Fruit fly (Drosophila melanogaster): ENCODE data around the gene CG31441.

The CG31441 gene

dm6 chr3R:11219883-11220282, 16.2 kb upstream of the CG31441 start, which contains the start of gene CG6689 (continued):
- TF ChIP-seq Spps (tag; optimal IDR thresholded peaks at IDR 0.05) = no peak
- peak; percentile 31 for TF ChIP-seq CG7987 (GFP tag; optimal IDR thresholded peaks at IDR 0.05)
- TF ChIP-seq Myb (GFP tag; optimal IDR thresholded peaks at IDR 0.05) = peak; percentile 86
- no peak for TF ChIP-seq run (tag; optimal IDR thresholded peaks at IDR 0.05)
- TF ChIP-seq Dek (tag; optimal IDR thresholded peaks at IDR 0.05) = peak; percentile 28
- peak; percentile 100 for TF ChIP-seq CG6689 (GFP tag; IDR thresholded peaks at IDR 0.05)
- peak; percentile 59 for TF ChIP-seq YL-1 (GFP tag; optimal IDR thresholded peaks at IDR 0.05)
- TF ChIP-seq wor (GFP tag; IDR thresholded peaks at IDR 0.05) = no peak
- no peak for TF ChIP-seq Nf-YB (GFP tag; optimal IDR thresholded peaks at IDR 0.05)
- TF ChIP-seq Aef1 (GFP tag; IDR thresholded peaks at IDR 0.05) = no peak
- TF ChIP-seq HLH4C (GFP tag; IDR thresholded peaks at IDR 0.05; ENCODE audit: partially characterized antibody) = 0 out of 3 replicates have a peak, but pooled peaks have one; percentile 15
- no peak for TF ChIP-seq CG8290 (GFP tag; optimal IDR thresholded peaks at IDR 0.05)
- peak in 1 of 2 experiments; percentile 47 for TF ChIP-seq CG8290 (tag; optimal IDR thresholded peaks at IDR 0.05)
- peak; percentile 43 for TF ChIP-seq lilli (GFP tag; optimal IDR thresholded peaks at IDR 0.05)
- TF ChIP-seq E2f2 (GFP tag; IDR thresholded peaks at IDR 0.05) = peak; percentile 77
- TF ChIP-seq D19B (GFP tag; optimal IDR thresholded peaks at IDR 0.05) = no peak
- TF ChIP-seq CG10321 (GFP tag; IDR thresholded peaks at IDR 0.05) = no peak
- 0 out of 3 replicates have a peak, but pooled peaks have one; percentile 18 for TF ChIP-seq Dbx (GFP tag; IDR thresholded peaks at IDR 0.05)
- peak; percentile 21 for TF ChIP-seq CG8924 (tag; optimal IDR thresholded peaks at IDR 0.05)
- TF ChIP-seq CG13624 (GFP tag; optimal IDR thresholded peaks at IDR 0.05) = peak; percentile 77
- no peak for TF ChIP-seq dan (GFP tag; IDR thresholded peaks at IDR 0.05)
- peak; percentile 66; the same call in 1 of the 3 replicates for TF ChIP-seq ci (GFP tag; IDR thresholded peaks at IDR 0.05)
- TF ChIP-seq CG11085 (GFP tag; IDR thresholded peaks at IDR 0.05) = no peak
- no peak for TF ChIP-seq sens-2 (GFP tag; IDR thresholded peaks at IDR 0.05)
- no peak for TF ChIP-seq Lpt (GFP tag; optimal IDR thresholded peaks at IDR 0.05)
- TF ChIP-seq CG10565 (GFP tag; optimal IDR thresholded peaks at IDR 0.05) = no peak
- TF ChIP-seq ash1 (GFP tag; optimal IDR thresholded peaks at IDR 0.05) = no peak
- TF ChIP-seq HLH54F (GFP tag; optimal IDR thresholded peaks at IDR 0.05) = no peak
- no peak for TF ChIP-seq Stat92E (GFP tag; optimal IDR thresholded peaks at IDR 0.05)
- no peak for TF ChIP-seq CG2678 (tag; optimal IDR thresholded peaks at IDR 0.05)
- no peak for TF ChIP-seq CG15696 (tag; optimal IDR thresholded peaks at IDR 0.05)
- peak; percentile 22 for TF ChIP-seq CG13424 (tag; optimal IDR thresholded peaks at IDR 0.05)
- TF ChIP-seq CG10147 (GFP tag; optimal IDR thresholded peaks at IDR 0.05) = no peak
- peak; percentile 88 for TF ChIP-seq CG9797 (GFP tag; optimal IDR thresholded peaks at IDR 0.05)
- peak; percentile 20 for TF ChIP-seq CG2120 (GFP tag; optimal IDR thresholded peaks at IDR 0.05)
- peak; percentile 24 for TF ChIP-seq CG8388 (GFP tag; optimal IDR thresholded peaks at IDR 0.05)
- TF ChIP-seq Hmx (GFP tag; optimal IDR thresholded peaks at IDR 0.05) = peak; percentile 1
- TF ChIP-seq chif (GFP tag; optimal IDR thresholded peaks at IDR 0.05) = no peak
- peak; percentile 28 for TF ChIP-seq phol (tag; optimal IDR thresholded peaks at IDR 0.05)
- TF ChIP-seq CG4707 (GFP tag; optimal IDR thresholded peaks at IDR 0.05) = no peak
- peak in 1 of 2 experiments; percentile 98 for TF ChIP-seq Pdp1 (GFP tag; optimal IDR thresholded peaks at IDR 0.05)
- no peak for TF ChIP-seq E2f1 (GFP tag; IDR thresholded peaks at IDR 0.05)
- no peak for TF ChIP-seq CG8089 (GFP tag; optimal IDR thresholded peaks at IDR 0.05)
- TF ChIP-seq CrebB (tag; optimal IDR thresholded peaks at IDR 0.05) = peak; percentile 8
- peak; percentile 3 for TF ChIP-seq nom (GFP tag; optimal IDR thresholded peaks at IDR 0.05)
- no peak for TF ChIP-seq Bdp1 (GFP tag; optimal IDR thresholded peaks at IDR 0.05)
- no peak for TF ChIP-seq pum (GFP tag; optimal IDR thresholded peaks at IDR 0.05)
- TF ChIP-seq CG1603 (tag; optimal IDR thresholded peaks at IDR 0.05) = peak; percentile 51
- no peak for TF ChIP-seq Vsx1 (GFP tag; optimal IDR thresholded peaks at IDR 0.05)
- TF ChIP-seq CG13894 (tag; optimal IDR thresholded peaks at IDR 0.05) = no peak
- TF ChIP-seq en (GFP tag; optimal IDR thresholded peaks at IDR 0.05) = no peak

Measured in whole organism, embryonic.